Worm (Caenorhabditis elegans) whole organism, young adult: ENCODE results near the gene unc-43.
A peak's percentile ranks its signal among the peaks of the same experiment; 100 is the strongest.

ENCODE experiments used
- B0019.2 ChIP-seq: fragments of 200-800 bp; sonication (Bioruptor generic); conservative IDR thresholded peaks from 2 replicates; pipeline ENCODE4 v1.3.6; 2022; ENCODE audit warnings: missing genetic modification reagents, missing genetic modification characterization, missing compliant biosample characterization
- F37B4.10 ChIP-seq: fragments of 200-800 bp; sonication (Bioruptor generic); IDR thresholded peaks from 2 replicates; pipeline ENCODE4 v1.3.6; 2022; ENCODE audit warnings: missing genetic modification characterization, missing compliant biosample characterization
- F39B2.1 ChIP-seq: fragments of 200-800 bp; sonication (Bioruptor generic); IDR thresholded peaks from 2 replicates; pipeline ENCODE4 v1.3.6; 2022; ENCODE audit warnings: missing genetic modification reagents, missing genetic modification characterization, missing compliant biosample characterization
- F49E8.2 ChIP-seq: sonication (generic microtip); optimal IDR thresholded peaks from 3 replicates; lab custom pipeline; 2017; ENCODE audit warnings: missing genetic modification characterization, mild to moderate bottlenecking, missing compliant biosample characterization, antibody characterized with exemption, moderate library complexity; ENCODE audit not compliant: insufficient read depth
- F52B5.7 ChIP-seq: sonication (generic microtip); optimal IDR thresholded peaks from 2 replicates; lab custom pipeline; 2016; ENCODE audit warnings: mild to moderate bottlenecking, missing genetic modification characterization, missing compliant biosample characterization
- F57A8.1 ChIP-seq: fragments of 200-800 bp; sonication (Bioruptor generic); optimal IDR thresholded peaks from 2 replicates; lab custom pipeline; 2018; ENCODE audit warnings: mild to moderate bottlenecking, missing genetic modification characterization, moderate library complexity, missing compliant biosample characterization
- K12H6.12 ChIP-seq: fragments of 200-800 bp; sonication (Bioruptor generic); optimal IDR thresholded peaks from 2 replicates; lab custom pipeline; 2018; ENCODE audit warnings: mild to moderate bottlenecking, missing genetic modification characterization, missing compliant biosample characterization
- atf-7 ChIP-seq: sonication (generic microtip); optimal IDR thresholded peaks from 2 replicates; lab custom pipeline; 2017; ENCODE audit warnings: mild to moderate bottlenecking, missing genetic modification characterization, missing compliant biosample characterization
- cebp-2 ChIP-seq: fragments of 200-800 bp; sonication (Bioruptor generic); IDR thresholded peaks from 2 replicates; pipeline ENCODE4 v1.3.6; 2022; ENCODE audit warnings: missing genetic modification characterization, missing compliant biosample characterization
- ceh-27 ChIP-seq: fragments of 200-800 bp; sonication (Bioruptor generic); optimal IDR thresholded peaks from 2 replicates; lab custom pipeline; 2018; ENCODE audit warnings: mild to moderate bottlenecking, missing genetic modification characterization, moderate library complexity, missing compliant biosample characterization
- ceh-40 ChIP-seq: fragments of 200-800 bp; sonication (Bioruptor generic); IDR thresholded peaks from 2 replicates; pipeline ENCODE4 v1.3.6; 2022; ENCODE audit warnings: missing genetic modification characterization, missing compliant biosample characterization
- ceh-79 ChIP-seq: sonication (generic microtip); optimal IDR thresholded peaks from 2 replicates; lab custom pipeline; 2017; ENCODE audit warnings: mild to moderate bottlenecking, missing genetic modification characterization, missing compliant biosample characterization
- chd-7 ChIP-seq: sonication (generic microtip); optimal IDR thresholded peaks from 2 replicates; lab custom pipeline; 2016; ENCODE audit warnings: mild to moderate bottlenecking, missing genetic modification characterization, moderate library complexity, missing compliant biosample characterization
- dox-1 ChIP-seq: fragments of 200-800 bp; sonication (Bioruptor generic); IDR thresholded peaks from 2 replicates; pipeline ENCODE4 v1.3.6; 2022; ENCODE audit warnings: missing genetic modification reagents, missing genetic modification characterization, missing compliant biosample characterization
- dpl-1 ChIP-seq: fragments of 150-350 bp; optimal IDR thresholded peaks from 2 replicates; lab custom pipeline; 2014; ENCODE audit warnings: missing biosample characterization, missing genetic modification reagents, missing genetic modification characterization
- efl-1 ChIP-seq: fragments of 150-350 bp; optimal IDR thresholded peaks from 2 replicates; lab custom pipeline; 2014; ENCODE audit warnings: missing biosample characterization, missing genetic modification reagents, missing genetic modification characterization
- ekl-4 ChIP-seq: fragments of 200-800 bp; sonication (Bioruptor generic); IDR thresholded peaks from 2 replicates; pipeline ENCODE4 v1.3.6; 2022; ENCODE audit warnings: missing genetic modification reagents, missing genetic modification characterization, missing compliant biosample characterization
- fkh-3 ChIP-seq: sonication (generic microtip); optimal IDR thresholded peaks from 2 replicates; lab custom pipeline; 2016; ENCODE audit warnings: mild to moderate bottlenecking, missing genetic modification characterization, missing compliant biosample characterization
- gei-17 ChIP-seq: fragments of 200-800 bp; sonication (Bioruptor generic); optimal IDR thresholded peaks from 2 replicates; lab custom pipeline; 2018; ENCODE audit warnings: mild to moderate bottlenecking, missing genetic modification characterization, missing compliant biosample characterization
- hmg-1.2 ChIP-seq: fragments of 200-800 bp; sonication (Bioruptor generic); IDR thresholded peaks from 2 replicates; pipeline ENCODE4 v1.3.6; 2022; ENCODE audit warnings: missing genetic modification reagents, missing genetic modification characterization, missing compliant biosample characterization
- lag-1 ChIP-seq: fragments of 200-800 bp; sonication (Bioruptor generic); IDR thresholded peaks from 2 replicates; pipeline ENCODE4 v1.3.6; 2022; ENCODE audit warnings: missing genetic modification reagents, missing genetic modification characterization, missing compliant biosample characterization
- lin-35 ChIP-seq, 3 experiments: fragments of 150-350 bp in 2 of 3; sonication (generic microtip) in 1 of 3; optimal IDR thresholded peaks; 2 replicates each; lab custom pipeline; 2014 to 2018; ENCODE audit warnings: missing biosample characterization in 3 of 3, missing genetic modification characterization in 3 of 3, missing genetic modification reagents in 3 of 3
- lin-40 ChIP-seq: sonication (generic microtip); optimal IDR thresholded peaks from 2 replicates; lab custom pipeline; 2016; ENCODE audit warnings: missing genetic modification characterization, mild to moderate bottlenecking, missing compliant biosample characterization, missing genotype, missing genetic modification reagents
- lir-1 ChIP-seq: fragments of 200-800 bp; sonication (Bioruptor generic); conservative IDR thresholded peaks from 2 replicates; pipeline ENCODE4 v1.3.6; 2022; ENCODE audit warnings: missing genetic modification reagents, missing genetic modification characterization, missing compliant biosample characterization
- madf-10 ChIP-seq: sonication (generic microtip); optimal IDR thresholded peaks from 2 replicates; lab custom pipeline; 2016; ENCODE audit warnings: mild to moderate bottlenecking, missing genetic modification characterization, missing compliant biosample characterization
- mcd-1 ChIP-seq: fragments of 200-800 bp; sonication (Bioruptor generic); IDR thresholded peaks from 2 replicates; pipeline ENCODE4 v1.3.6; 2022; ENCODE audit warnings: missing genetic modification reagents, missing genetic modification characterization, missing compliant biosample characterization
- nhr-120 ChIP-seq: fragments of 200-800 bp; sonication (Bioruptor generic); IDR thresholded peaks from 2 replicates; pipeline ENCODE4 v1.3.6; 2022; ENCODE audit warnings: missing genetic modification characterization, missing compliant biosample characterization
- nhr-179 ChIP-seq: sonication (generic microtip); optimal IDR thresholded peaks from 2 replicates; lab custom pipeline; 2016; ENCODE audit warnings: mild to moderate bottlenecking, missing genetic modification characterization, missing compliant biosample characterization
- nhr-90 ChIP-seq: sonication (generic microtip); optimal IDR thresholded peaks from 2 replicates; lab custom pipeline; 2016; ENCODE audit warnings: missing genotype, mild to moderate bottlenecking, missing genetic modification characterization, missing compliant biosample characterization
- snpc-1.1 ChIP-seq: sonication (generic microtip); optimal IDR thresholded peaks from 2 replicates; lab custom pipeline; 2017; ENCODE audit warnings: missing genetic modification characterization, mild to moderate bottlenecking, missing compliant biosample characterization, antibody characterized with exemption, moderate library complexity, missing genotype, missing genetic modification reagents; ENCODE audit not compliant: insufficient read depth
- snpc-1.3 ChIP-seq: sonication (generic microtip); optimal IDR thresholded peaks from 2 replicates; lab custom pipeline; 2017; ENCODE audit warnings: missing genetic modification characterization, mild to moderate bottlenecking, missing compliant biosample characterization, antibody characterized with exemption, moderate library complexity, missing genotype, missing genetic modification reagents; ENCODE audit not compliant: insufficient read depth
- snpc-3.4 ChIP-seq: sonication (generic microtip); optimal IDR thresholded peaks from 2 replicates; lab custom pipeline; 2017; ENCODE audit warnings: missing genetic modification characterization, mild to moderate bottlenecking, missing compliant biosample characterization, antibody characterized with exemption, moderate library complexity, missing genotype, missing genetic modification reagents
- snpc-4 ChIP-seq, 5 experiments: fragments of 150-350 bp in 1 of 5; sonication (generic microtip) in 4 of 5; optimal IDR thresholded peaks; 2 replicates each; lab custom pipeline; 2014 to 2018; ENCODE audit warnings: missing genetic modification characterization in 5 of 5, missing biosample characterization in 3 of 5, antibody characterized with exemption in 2 of 5, mild to moderate bottlenecking in 2 of 5, missing compliant biosample characterization in 2 of 5, missing genotype in 2 of 5, moderate library complexity in 2 of 5, missing genetic modification reagents in 1 of 5
- sptf-2 ChIP-seq: fragments of 200-800 bp; sonication (Bioruptor generic); optimal IDR thresholded peaks from 2 replicates; lab custom pipeline; 2018; ENCODE audit warnings: mild to moderate bottlenecking, missing genetic modification characterization, missing compliant biosample characterization
- unc-130 ChIP-seq: sonication (generic microtip); optimal IDR thresholded peaks from 2 replicates; lab custom pipeline; 2016; ENCODE audit warnings: missing genetic modification reagents, missing genetic modification characterization, missing compliant biosample characterization
- zfh-2 ChIP-seq: fragments of 200-800 bp; sonication (Bioruptor generic); conservative IDR thresholded peaks from 2 replicates; pipeline ENCODE4 v1.3.6; 2022; ENCODE audit warnings: missing genetic modification reagents, missing genetic modification characterization, missing compliant biosample characterization
- ztf-18 ChIP-seq: sonication (generic microtip); optimal IDR thresholded peaks from 2 replicates; lab custom pipeline; 2016; ENCODE audit warnings: missing genotype, mild to moderate bottlenecking, missing genetic modification characterization, missing compliant biosample characterization
- ztf-22 ChIP-seq: fragments of 200-800 bp; sonication (Bioruptor generic); optimal IDR thresholded peaks from 2 replicates; lab custom pipeline; 2018; ENCODE audit warnings: mild to moderate bottlenecking, missing genetic modification characterization, moderate library complexity, missing compliant biosample characterization
- ztf-25 ChIP-seq: fragments of 200-800 bp; sonication (Bioruptor generic); IDR thresholded peaks from 2 replicates; pipeline ENCODE4 v1.3.6; 2022; ENCODE audit warnings: missing genetic modification reagents, missing genetic modification characterization, missing compliant biosample characterization
- ztf-26 ChIP-seq: sonication (generic microtip); optimal IDR thresholded peaks from 2 replicates; lab custom pipeline; 2017; ENCODE audit warnings: missing genetic modification characterization, missing compliant biosample characterization
- ztf-28 ChIP-seq: fragments of 200-800 bp; sonication (Bioruptor generic); IDR thresholded peaks from 2 replicates; pipeline ENCODE4 v1.3.6; 2022; ENCODE audit warnings: missing genetic modification reagents, missing genetic modification characterization, missing compliant biosample characterization
- ztf-6 ChIP-seq: fragments of 200-800 bp; sonication (Bioruptor generic); IDR thresholded peaks from 2 replicates; pipeline ENCODE4 v1.3.6; 2022; ENCODE audit warnings: missing genetic modification reagents, missing genetic modification characterization, missing compliant biosample characterization

The unc-43 gene

DNA sequence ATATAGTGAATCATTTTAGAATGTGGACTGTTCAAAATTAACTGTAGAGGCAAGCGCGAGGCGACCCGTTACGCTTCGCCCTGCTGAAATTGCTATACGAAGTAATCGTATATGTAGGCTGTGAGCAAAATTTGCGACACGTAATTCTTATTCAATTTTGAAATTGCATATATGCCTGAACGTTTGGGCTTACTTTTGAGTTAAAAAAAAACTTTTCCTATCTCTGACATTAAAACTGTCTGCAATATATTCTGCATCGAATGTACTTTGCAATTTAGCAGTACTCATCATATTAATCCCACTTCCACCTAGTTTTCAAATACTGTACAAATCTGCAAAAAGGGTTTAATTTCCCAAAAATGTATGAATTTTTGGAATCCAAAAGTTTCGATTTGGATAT is 3.1 kb downstream of the unc-43 start:
- no peak for TF ChIP-seq snpc-4 (GFP tag; optimal IDR thresholded peaks at IDR 0.05; lab: Kevin White, UChicago)
- TF ChIP-seq snpc-4 (tag; optimal IDR thresholded peaks at IDR 0.05; lab: Kevin White, UChicago), result no peak
- TF ChIP-seq nhr-179, result no peak
- no peak for TF ChIP-seq nhr-120
- TF ChIP-seq F57A8.1 (GFP tag; lab: Kevin White, UChicago), result no peak
- TF ChIP-seq B0019.2 (GFP tag; lab: Robert Waterston, UW), result no peak
- no peak for TF ChIP-seq lag-1

DNA sequence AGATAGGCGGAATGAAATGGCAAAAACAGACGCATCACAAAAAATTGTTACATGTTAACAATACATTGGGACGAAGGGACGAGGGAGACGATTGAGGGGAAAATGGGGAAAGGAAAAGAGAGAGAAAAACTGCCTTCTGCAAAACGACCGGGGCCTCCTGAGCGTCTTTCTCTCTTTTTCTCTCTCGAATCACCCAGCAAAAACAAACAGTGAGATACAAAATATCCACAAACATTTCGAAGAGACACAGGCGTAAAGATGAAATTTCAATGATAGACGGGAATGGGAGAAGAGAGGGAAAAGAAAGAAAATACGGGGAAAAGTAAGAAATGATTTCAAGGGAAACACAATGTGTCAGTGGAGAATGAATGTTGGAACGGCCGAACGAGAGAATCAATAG is 4.0 kb downstream of the unc-43 start:
- TF ChIP-seq ekl-4 (GFP tag; lab: Robert Waterston, UW), result no peak
- TF ChIP-seq lin-40 (tag; lab: Kevin White, UChicago), result peak; percentile 5
- TF ChIP-seq dpl-1 (GFP tag; lab: Kevin White, UChicago), result no peak
- TF ChIP-seq ztf-18 (tag; lab: Kevin White, UChicago), result no peak
- no peak for TF ChIP-seq ztf-22 (GFP tag; lab: Kevin White, UChicago)
- TF ChIP-seq ceh-27 (GFP tag; lab: Kevin White, UChicago), result no peak
- peak; percentile 56; the same call in 1 of the 2 replicates for TF ChIP-seq hmg-1.2 (GFP tag; lab: Robert Waterston, UW)
- TF ChIP-seq ztf-6 (GFP tag; lab: Robert Waterston, UW), result no peak
- TF ChIP-seq nhr-90 (tag; lab: Kevin White, UChicago), result no peak
- no peak for TF ChIP-seq F49E8.2 (tag; lab: Kevin White, UChicago)
- TF ChIP-seq unc-130 (GFP tag; lab: Kevin White, UChicago), result no peak
- no peak for TF ChIP-seq ztf-25 (GFP tag; lab: Robert Waterston, UW)
- TF ChIP-seq mcd-1, result no peak
- TF ChIP-seq F39B2.1, result no peak
- peak; percentile 43 for TF ChIP-seq K12H6.12
- no peak for TF ChIP-seq zfh-2 (GFP tag; lab: Robert Waterston, UW)
- no peak for TF ChIP-seq ztf-28 (GFP tag; lab: Robert Waterston, UW)
- no peak for TF ChIP-seq atf-7
- no peak for TF ChIP-seq dox-1 (GFP tag; lab: Robert Waterston, UW)
- TF ChIP-seq snpc-3.4 (tag; lab: Kevin White, UChicago), result no peak
- no peak for TF ChIP-seq lag-1

DNA sequence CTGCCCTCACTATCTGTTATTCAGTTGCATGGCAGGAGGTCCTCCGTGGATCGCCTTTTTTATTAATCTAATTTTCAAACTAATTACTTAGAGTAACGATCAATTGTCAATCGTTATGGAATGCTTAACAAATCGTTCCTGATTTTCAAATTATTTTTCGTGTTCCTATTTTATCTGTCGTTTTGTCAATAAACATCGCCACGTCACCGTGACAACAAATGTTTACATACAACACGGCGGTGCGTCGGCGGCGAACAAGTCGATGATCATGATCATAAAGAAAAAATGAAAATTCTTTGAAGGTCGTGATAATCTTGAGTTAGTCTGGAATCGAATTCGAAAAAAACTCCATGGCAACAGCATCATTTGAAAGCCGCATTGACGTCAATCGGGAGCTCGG is 4.5 kb downstream of the unc-43 start:
- TF ChIP-seq efl-1 (GFP tag; lab: Kevin White, UChicago) (no peak), nhr-179 (no peak), ceh-79 (tag; lab: Kevin White, UChicago) (no peak), ekl-4 (GFP tag; lab: Robert Waterston, UW) (no peak), lir-1 (GFP tag; lab: Robert Waterston, UW) (no peak), F52B5.7 (tag; lab: Kevin White, UChicago) (no peak), cebp-2 (no peak), unc-130 (GFP tag; lab: Kevin White, UChicago) (no peak), ztf-22 (GFP tag; lab: Kevin White, UChicago) (no peak)
- TF ChIP-seq, all 124 proteins: peak for 0

DNA sequence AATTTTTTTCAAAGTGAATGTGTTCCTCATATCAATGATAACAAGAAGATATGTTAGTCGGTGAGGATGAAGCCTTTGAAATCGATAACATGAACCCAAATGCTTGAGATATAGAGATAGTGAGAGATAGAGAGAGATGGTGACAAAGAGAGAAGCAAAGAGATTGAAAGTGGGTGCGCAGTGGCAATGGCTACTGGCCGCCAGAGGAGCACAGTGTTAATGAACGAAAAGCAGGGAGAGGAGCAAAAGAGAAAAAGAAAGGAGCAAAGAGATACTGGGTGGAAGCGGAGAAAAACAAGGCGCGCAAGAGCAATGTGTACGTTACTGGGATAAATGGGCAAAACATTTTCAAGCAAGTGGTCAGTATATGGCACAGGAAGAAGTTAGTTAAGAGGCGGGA is 5.4 kb downstream of the unc-43 start:
- TF ChIP-seq lin-35 (GFP tag; optimal IDR thresholded peaks at IDR 0.05; lab: Kevin White, UChicago), result peak in 1 of 3 experiments; percentile 52
- no peak for TF ChIP-seq ztf-26
- TF ChIP-seq gei-17, result no peak
- TF ChIP-seq fkh-3 (tag; lab: Kevin White, UChicago), result no peak
- TF ChIP-seq sptf-2 (GFP tag; lab: Kevin White, UChicago), result no peak
- peak; percentile 47; the same call in 1 of the 2 replicates for TF ChIP-seq zfh-2 (GFP tag; lab: Robert Waterston, UW)
- TF ChIP-seq ceh-40 (GFP tag; lab: Robert Waterston, UW), result no peak
- no peak for TF ChIP-seq snpc-1.1 (tag; lab: Kevin White, UChicago)
- no peak for TF ChIP-seq F49E8.2 (tag; lab: Kevin White, UChicago)
- peak; percentile 40 for TF ChIP-seq K12H6.12
- no peak for TF ChIP-seq F37B4.10 (GFP tag; lab: Robert Waterston, UW)
- no peak for TF ChIP-seq snpc-1.3 (tag; lab: Kevin White, UChicago)
- TF ChIP-seq snpc-3.4 (tag; lab: Kevin White, UChicago), result no peak
- peak; percentile 5 for TF ChIP-seq chd-7
- no peak for TF ChIP-seq madf-10 (tag; lab: Kevin White, UChicago)
